Fruit fly (Drosophila melanogaster): ENCODE data around the gene Idgf3.

DNA sequence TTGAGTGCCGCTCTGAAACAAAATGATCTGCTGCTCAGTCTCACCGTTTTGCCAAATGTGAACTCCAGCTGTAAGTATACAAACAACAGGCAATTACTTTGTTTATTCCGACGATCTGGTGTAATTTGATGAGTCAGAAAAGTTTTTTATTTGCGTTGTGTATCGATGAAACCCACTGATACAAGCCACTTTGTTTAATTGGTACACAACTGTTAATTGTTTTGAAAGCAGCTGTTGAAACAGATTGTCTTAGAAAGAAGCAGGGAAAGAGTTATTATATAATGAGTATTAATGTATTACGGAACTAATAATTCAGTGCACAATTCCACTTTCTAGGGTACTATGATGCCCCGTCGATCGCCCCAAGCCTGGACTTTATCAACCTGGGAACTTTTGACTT is 1.2 kb downstream of the Idgf3 start:
- TF ChIP-seq CG12768 (GFP tag; optimal IDR thresholded peaks at IDR 0.05) (no peak), ovo (GFP tag; optimal IDR thresholded peaks at IDR 0.05) (peak; percentile 31), CG7045 (GFP tag; optimal IDR thresholded peaks at IDR 0.05) (peak; percentile 15), tj (GFP tag; optimal IDR thresholded peaks at IDR 0.05) (no peak), CG33017 (tag; optimal IDR thresholded peaks at IDR 0.05) (no peak), Hr96 (GFP tag; optimal IDR thresholded peaks at IDR 0.05) (no peak), Clk (GFP tag; optimal IDR thresholded peaks at IDR 0.05) (no peak), CG7101 (tag; optimal IDR thresholded peaks at IDR 0.05) (peak; percentile 28)
